Worm (Caenorhabditis elegans): ENCODE results near the gene D1086.21.

The D1086.21 gene

DNA sequence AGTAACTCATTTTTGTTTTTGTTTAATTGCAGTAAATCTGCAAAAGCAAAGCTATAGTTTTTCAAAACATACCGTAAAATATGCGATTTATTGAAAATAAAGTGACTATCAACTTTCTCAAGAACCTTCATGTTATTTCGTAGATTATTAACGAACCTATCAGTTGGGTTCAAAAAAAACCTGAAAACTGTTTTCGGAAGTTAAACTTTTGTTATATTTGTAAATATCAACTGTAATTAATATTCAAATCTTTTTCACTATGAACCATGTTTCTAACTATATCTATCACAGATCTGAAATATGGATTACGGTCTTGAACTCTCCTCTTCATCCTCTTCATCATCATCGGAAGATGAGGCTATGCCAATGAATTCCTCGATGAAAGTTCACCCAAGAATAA lies 23.5 kb downstream of the D1086.21 start, which contains the start of gene D1086.19:
TSS of gene D1086.19 (plus strand) at position 301 of the 400 bp plus-strand sequence.
- TF ChIP-seq madf-2 (tag; optimal IDR thresholded peaks at IDR 0.05) (no peak), ref-2 (tag; optimal IDR thresholded peaks at IDR 0.05) (no peak), ceh-9 (tag; optimal IDR thresholded peaks at IDR 0.05) (no peak), hlh-6 (tag; optimal IDR thresholded peaks at IDR 0.05) (no peak), elt-2 (tag; optimal IDR thresholded peaks at IDR 0.05) (no peak), pax-1 (tag; optimal IDR thresholded peaks at IDR 0.05) (no peak), Y22D7AL.16 (tag; optimal IDR thresholded peaks at IDR 0.05) (no peak), ceh-45 (GFP tag; IDR thresholded peaks at IDR 0.05) (no peak), ceh-6 (GFP tag; optimal IDR thresholded peaks at IDR 0.05) (no peak), ceh-2 (tag; optimal IDR thresholded peaks at IDR 0.05) (no peak), nhr-232 (tag; optimal IDR thresholded peaks at IDR 0.05) (no peak), C38D4.7 (GFP tag; optimal IDR thresholded peaks at IDR 0.05) (no peak), K09A11.1 (tag; optimal IDR thresholded peaks at IDR 0.05; ENCODE audit: insufficient read depth) (no peak), odd-2 (tag; optimal IDR thresholded peaks at IDR 0.05) (no peak), rnt-1 (tag; optimal IDR thresholded peaks at IDR 0.05) (no peak), ceh-14 (tag; optimal IDR thresholded peaks at IDR 0.05) (no peak), hlh-15 (tag; optimal IDR thresholded peaks at IDR 0.05) (no peak), ceh-48 (tag; optimal IDR thresholded peaks at IDR 0.05) (no peak), npax-4 (tag; optimal IDR thresholded peaks at IDR 0.05) (no peak)

DNA sequence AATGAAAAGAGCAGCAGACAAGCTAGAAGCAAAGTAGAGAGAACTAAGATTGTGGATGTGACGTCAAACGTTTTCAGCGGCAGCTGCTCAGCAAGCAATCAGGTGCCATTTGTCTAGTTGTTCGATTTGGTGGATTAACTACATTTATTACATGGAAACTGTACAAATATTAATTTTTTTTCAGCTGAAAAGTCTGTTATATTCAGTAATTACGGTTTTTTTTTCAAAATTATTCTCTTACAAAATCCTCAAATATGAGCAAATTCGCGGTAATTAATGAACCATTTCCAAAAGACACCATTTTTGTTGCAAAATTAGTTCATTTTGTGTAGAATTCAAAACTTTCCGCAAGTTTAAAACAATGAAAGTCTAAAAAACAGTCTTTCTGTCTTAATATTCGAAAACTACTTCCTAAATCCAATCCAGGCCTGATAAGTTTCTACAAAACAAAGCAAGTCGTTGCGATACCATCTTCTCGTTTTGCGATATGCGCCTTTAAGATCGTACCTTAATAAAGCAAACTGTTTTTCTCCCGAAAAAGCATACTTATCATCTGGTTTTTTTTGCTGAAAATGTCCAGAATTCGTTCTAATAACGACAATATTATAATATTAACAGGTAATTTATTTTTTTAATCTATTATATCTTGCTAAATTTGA lies 25.9 kb downstream of the D1086.21 start, which contains the start of the genes D1086.5 and him-5:
TSS of gene D1086.5 (minus strand) at position 51 of the 659 bp plus-strand sequence.
TSS of gene him-5 (plus strand) at position 118 of the 659 bp plus-strand sequence.
- TF ChIP-seq F13H6.1 (tag; optimal IDR thresholded peaks at IDR 0.05), result no peak
- no peak for TF ChIP-seq ref-2 (tag; optimal IDR thresholded peaks at IDR 0.05)
- TF ChIP-seq tbx-2 (tag; optimal IDR thresholded peaks at IDR 0.05), result no peak
- no peak for TF ChIP-seq odd-2 (tag; optimal IDR thresholded peaks at IDR 0.05)
- TF ChIP-seq elt-2 (tag; optimal IDR thresholded peaks at IDR 0.05), result no peak
- TF ChIP-seq ceh-24 (tag; optimal IDR thresholded peaks at IDR 0.05), result no peak

DNA sequence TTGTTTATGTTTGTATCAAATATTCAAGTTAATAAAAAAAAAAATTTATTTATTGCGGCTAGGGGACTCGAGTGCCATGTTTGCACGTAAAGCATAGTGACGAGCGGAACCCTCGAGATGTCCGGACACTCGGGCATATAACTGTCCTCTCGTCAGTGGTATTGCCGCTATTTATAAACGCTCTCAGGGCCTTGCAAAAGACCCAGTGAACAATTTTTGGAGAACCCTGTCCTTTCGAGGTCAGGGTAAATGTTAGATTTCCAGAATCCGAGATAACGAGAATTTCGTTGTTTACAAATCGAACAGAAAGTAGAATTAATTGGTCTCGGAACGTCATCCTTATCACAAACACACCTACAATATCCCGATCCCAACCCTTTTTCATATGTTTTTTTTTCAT lies 27.9 kb downstream of the D1086.21 start, which contains the start of gene D1086.3:
TSS of gene D1086.3 (plus strand) at position 390 of the 400 bp plus-strand sequence.
- peak; percentile 72 for TF ChIP-seq ama-1 (optimal IDR thresholded peaks at IDR 0.05)
- no peak for TF ChIP-seq pat-9 (tag; optimal IDR thresholded peaks at IDR 0.05)

DNA sequence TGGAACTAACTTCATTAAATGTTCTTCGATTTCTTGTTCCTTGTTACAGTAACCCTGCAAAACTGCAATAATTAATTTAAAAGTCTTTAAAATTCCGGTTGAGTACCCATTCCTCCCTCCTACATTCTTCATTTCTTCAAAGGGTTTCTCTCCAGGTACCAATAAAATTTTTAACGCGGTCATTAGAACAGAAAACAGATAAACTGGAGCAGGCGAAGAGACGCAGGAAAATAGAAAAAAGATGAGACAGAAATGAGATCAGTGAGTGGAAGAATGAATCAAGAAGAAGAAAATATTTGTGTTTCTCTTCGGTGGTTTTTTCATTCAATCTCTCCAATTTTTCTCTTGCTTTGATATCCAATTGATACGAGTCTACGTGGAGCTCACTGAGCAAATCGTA lies 29.3 kb downstream of the D1086.21 start, which contains the start of gene D1086.8:
TSS of gene D1086.8 (plus strand) at position 301 of the 400 bp plus-strand sequence.
- no peak for TF ChIP-seq ztf-16 (tag; optimal IDR thresholded peaks at IDR 0.05)
- no peak for TF ChIP-seq npax-4 (tag; optimal IDR thresholded peaks at IDR 0.05)
- TF ChIP-seq pros-1 (tag; optimal IDR thresholded peaks at IDR 0.05), result no peak
- TF ChIP-seq ceh-14 (tag; optimal IDR thresholded peaks at IDR 0.05), result no peak
- TF ChIP-seq pat-9 (tag; optimal IDR thresholded peaks at IDR 0.05), result no peak
- no peak for TF ChIP-seq sdc-2 (tag; optimal IDR thresholded peaks at IDR 0.05)

DNA sequence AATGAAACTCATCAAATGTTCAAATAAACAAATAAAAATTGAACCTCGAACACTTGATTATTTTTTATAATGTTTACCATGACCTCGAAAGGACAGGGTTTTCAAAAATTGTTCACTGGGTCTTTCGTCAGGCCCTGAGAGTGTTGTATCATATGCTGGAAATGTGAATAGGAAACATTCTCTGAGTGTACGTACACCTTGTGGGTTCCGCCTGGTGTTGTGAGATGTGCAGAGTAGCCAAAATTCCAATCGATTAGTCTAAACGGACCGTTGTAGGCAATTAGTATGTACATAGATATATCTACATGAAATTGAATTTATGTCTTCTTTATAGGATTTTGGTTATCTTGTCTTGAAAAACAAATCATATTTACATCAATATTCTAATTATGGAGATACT lies 30.0 kb downstream of the D1086.21 start:
- TF ChIP-seq ceh-45 (GFP tag; IDR thresholded peaks at IDR 0.05) (no peak), ztf-16 (tag; optimal IDR thresholded peaks at IDR 0.05) (no peak), ahr-1 (tag; optimal IDR thresholded peaks at IDR 0.05) (no peak), T23F11.4 (GFP tag; optimal IDR thresholded peaks at IDR 0.05) (no peak), lin-11 (tag; optimal IDR thresholded peaks at IDR 0.05) (no peak), ceh-30 (tag; optimal IDR thresholded peaks at IDR 0.05) (no peak), tbx-7 (tag; optimal IDR thresholded peaks at IDR 0.05) (no peak), fkh-6 (tag; optimal IDR thresholded peaks at IDR 0.05) (no peak), hlh-6 (tag; optimal IDR thresholded peaks at IDR 0.05) (no peak), C38D4.7 (GFP tag; optimal IDR thresholded peaks at IDR 0.05) (no peak), pros-1 (tag; optimal IDR thresholded peaks at IDR 0.05) (no peak), pha-2 (tag; optimal IDR thresholded peaks at IDR 0.05) (no peak), syd-9 (tag; optimal IDR thresholded peaks at IDR 0.05) (no peak), npax-4 (tag; optimal IDR thresholded peaks at IDR 0.05) (no peak), ceh-9 (tag; optimal IDR thresholded peaks at IDR 0.05) (no peak), pat-9 (tag; optimal IDR thresholded peaks at IDR 0.05) (no peak), elt-4 (tag; optimal IDR thresholded peaks at IDR 0.05) (no peak), dmd-4 (tag; optimal IDR thresholded peaks at IDR 0.05; ENCODE audit: borderline replicate concordance) (no peak), odd-2 (tag; optimal IDR thresholded peaks at IDR 0.05) (no peak)

Data from whole organism, late embryonic.